Worm (Caenorhabditis elegans): ENCODE measurements around the gene F41H8.1.

DNA sequence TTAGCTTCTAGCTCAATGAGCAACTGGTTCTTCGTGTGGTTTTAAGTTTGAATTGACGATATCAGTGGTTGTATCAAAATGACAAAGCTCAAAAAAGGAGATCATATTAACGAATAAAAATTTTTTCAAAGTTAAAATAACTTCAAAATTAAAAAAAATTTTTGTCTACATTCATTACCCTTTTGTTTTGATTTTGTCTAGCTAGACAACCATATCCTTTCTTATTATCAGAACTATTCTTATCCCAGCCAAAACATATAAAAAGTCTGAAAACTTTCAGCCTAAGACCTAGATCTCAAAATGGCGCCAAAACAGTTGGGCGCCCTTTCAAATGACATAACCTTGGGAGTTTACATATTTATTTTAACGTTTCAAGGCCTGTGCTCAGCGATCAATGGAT is 16.3 kb upstream of the F41H8.1 start, which contains the start of gene R13D11.1:
- no peak for TF ChIP-seq dao-5 (tag; optimal IDR thresholded peaks at IDR 0.05)
- no peak for TF ChIP-seq him-1 (tag; optimal IDR thresholded peaks at IDR 0.05)
